Fruit fly (Drosophila melanogaster) whole organism, embryonic: ENCODE data around the gene CG12592.

Experiments
- B-H1 ChIP-seq: fragments of 200-800 bp; sonication (Bioruptor generic); IDR thresholded peaks from 3 replicates; pipeline ENCODE4 v1.3.6; 2022; ENCODE audit warnings: missing biosample characterization, missing genetic modification characterization
- BEAF-32 ChIP-seq: fragments of 200-800 bp; sonication (Bioruptor generic); optimal IDR thresholded peaks from 3 replicates; lab custom pipeline; 2017; ENCODE audit warnings: missing biosample characterization, missing genetic modification characterization, mild to moderate bottlenecking, moderate library complexity, missing genetic modification reagents
- Bdp1 ChIP-seq: fragments of 200-800 bp; sonication (Bioruptor generic); optimal IDR thresholded peaks from 3 replicates; lab custom pipeline; 2016; ENCODE audit warnings: missing biosample characterization, missing genetic modification characterization
- CG10565 ChIP-seq: fragments of 200-800 bp; sonication (Bioruptor generic); optimal IDR thresholded peaks from 3 replicates; lab custom pipeline; 2016; ENCODE audit warnings: missing biosample characterization, mild to moderate bottlenecking, missing genetic modification characterization
- CG11695 ChIP-seq: fragments of 200-800 bp; sonication (Bioruptor generic); IDR thresholded peaks from 3 replicates; pipeline ENCODE4 v1.3.6; 2022; ENCODE audit warnings: missing biosample characterization, missing genetic modification characterization
- CG12236 ChIP-seq: fragments of 200-800 bp; sonication (Bioruptor generic); optimal IDR thresholded peaks from 2 replicates; lab custom pipeline; 2016; ENCODE audit warnings: missing biosample characterization, missing genetic modification characterization
- CG14710 ChIP-seq: fragments of 200-800 bp; sonication (Bioruptor generic); optimal IDR thresholded peaks from 3 replicates; lab custom pipeline; 2019; ENCODE audit warnings: missing biosample characterization, mild to moderate bottlenecking, missing genetic modification characterization, moderate library complexity
- CG15696 ChIP-seq: fragments of 200-800 bp; sonication (Bioruptor generic); optimal IDR thresholded peaks from 2 replicates; lab custom pipeline; 2019; ENCODE audit warnings: missing biosample characterization, mild to moderate bottlenecking, missing genetic modification characterization, moderate library complexity
- CG1602 ChIP-seq: fragments of 200-800 bp; sonication (Bioruptor generic); optimal IDR thresholded peaks from 3 replicates; lab custom pipeline; 2016; ENCODE audit warnings: missing biosample characterization, missing genetic modification characterization
- CG17328 ChIP-seq: fragments of 200-800 bp; sonication (Bioruptor generic); IDR thresholded peaks from 2 replicates; pipeline ENCODE4 v1.3.6; 2022; ENCODE audit warnings: missing biosample characterization, missing genetic modification characterization
- CG2129 ChIP-seq: fragments of 200-800 bp; sonication (Bioruptor generic); IDR thresholded peaks from 2 replicates; pipeline ENCODE4 v1.3.6; 2022; ENCODE audit warnings: missing biosample characterization, missing genetic modification characterization; ENCODE audit not compliant: partially characterized antibody
- CG2678 ChIP-seq: fragments of 200-800 bp; sonication (Bioruptor generic); optimal IDR thresholded peaks from 3 replicates; lab custom pipeline; 2019; ENCODE audit warnings: missing biosample characterization, mild to moderate bottlenecking, missing genetic modification characterization, moderate library complexity
- CG3281 ChIP-seq: fragments of 200-800 bp; sonication (Bioruptor generic); optimal IDR thresholded peaks from 3 replicates; lab custom pipeline; 2017; ENCODE audit warnings: missing biosample characterization, mild to moderate bottlenecking, missing genetic modification characterization
- CG4404 ChIP-seq: fragments of 200-800 bp; sonication (Bioruptor generic); IDR thresholded peaks from 2 replicates; pipeline ENCODE4 v1.3.6; 2022; ENCODE audit warnings: missing biosample characterization, missing genetic modification characterization
- CG4707 ChIP-seq: fragments of 200-800 bp; sonication (Bioruptor generic); optimal IDR thresholded peaks from 2 replicates; lab custom pipeline; 2018; ENCODE audit warnings: missing biosample characterization, mild to moderate bottlenecking, missing genetic modification characterization, moderate library complexity
- CG5180 ChIP-seq: fragments of 200-800 bp; sonication (Bioruptor generic); optimal IDR thresholded peaks from 3 replicates; lab custom pipeline; 2017; ENCODE audit warnings: missing biosample characterization, missing genetic modification characterization, mild to moderate bottlenecking, moderate library complexity, missing genetic modification reagents
- CkIIα-i1 ChIP-seq: fragments of 200-800 bp; sonication (Bioruptor generic); IDR thresholded peaks from 2 replicates; pipeline ENCODE4 v1.3.6; 2022; ENCODE audit warnings: missing biosample characterization, missing genetic modification characterization
- Drgx ChIP-seq: fragments of 200-800 bp; sonication (Bioruptor generic); IDR thresholded peaks from 2 replicates; pipeline ENCODE4 v1.3.6; 2022; ENCODE audit warnings: missing biosample characterization, missing genetic modification characterization
- E2f1 ChIP-seq: fragments of 200-800 bp; sonication (Bioruptor generic); IDR thresholded peaks from 2 replicates; pipeline ENCODE4 v1.3.6; 2022; ENCODE audit warnings: missing biosample characterization, missing genetic modification characterization
- E2f2 ChIP-seq: fragments of 200-800 bp; sonication (Bioruptor generic); IDR thresholded peaks from 2 replicates; pipeline ENCODE4 v1.3.6; 2022; ENCODE audit warnings: missing biosample characterization, missing genetic modification characterization
- ERR ChIP-seq: fragments of 200-800 bp; sonication (Bioruptor generic); optimal IDR thresholded peaks from 2 replicates; lab custom pipeline; 2016; ENCODE audit warnings: missing biosample characterization, missing genetic modification characterization
- Gsc ChIP-seq: fragments of 200-800 bp; sonication (Bioruptor generic); IDR thresholded peaks from 2 replicates; pipeline ENCODE4 v1.3.6; 2022; ENCODE audit warnings: missing biosample characterization, missing genetic modification characterization
- Gug ChIP-seq: fragments of 200-800 bp; sonication (Bioruptor generic); IDR thresholded peaks from 4 replicates; pipeline ENCODE4 v1.3.6; 2022; ENCODE audit warnings: missing biosample characterization, missing genetic modification characterization
- Hand ChIP-seq: fragments of 200-800 bp; sonication (Bioruptor generic); optimal IDR thresholded peaks from 2 replicates; lab custom pipeline; 2017; ENCODE audit warnings: mild to moderate bottlenecking, missing biosample characterization, missing genetic modification reagents, missing genetic modification characterization
- HmgZ ChIP-seq: fragments of 200-800 bp; sonication (Bioruptor generic); optimal IDR thresholded peaks from 2 replicates; lab custom pipeline; 2018; ENCODE audit warnings: missing biosample characterization, mild to moderate bottlenecking, missing genetic modification characterization
- Hr3 ChIP-seq: fragments of 200-800 bp; sonication (Bioruptor generic); optimal IDR thresholded peaks from 3 replicates; lab custom pipeline; 2016; ENCODE audit warnings: missing biosample characterization, missing genetic modification characterization
- Jarid2 ChIP-seq: fragments of 200-800 bp; sonication (Bioruptor generic); optimal IDR thresholded peaks from 3 replicates; lab custom pipeline; 2017; ENCODE audit warnings: mild to moderate bottlenecking, missing biosample characterization, missing genetic modification reagents, missing genetic modification characterization
- Max ChIP-seq: fragments of 200-800 bp; sonication (Bioruptor generic); optimal IDR thresholded peaks from 2 replicates; lab custom pipeline; 2016; ENCODE audit warnings: missing biosample characterization, mild to moderate bottlenecking, missing genetic modification characterization
- Mes4 ChIP-seq: fragments of 200-800 bp; sonication (Bioruptor generic); optimal IDR thresholded peaks from 2 replicates; lab custom pipeline; 2016; ENCODE audit warnings: missing biosample characterization, missing genetic modification characterization
- NC2β ChIP-seq: fragments of 200-800 bp; sonication (Bioruptor generic); optimal IDR thresholded peaks from 2 replicates; lab custom pipeline; 2016; ENCODE audit warnings: missing biosample characterization, missing genetic modification characterization
- Nf-YA ChIP-seq: fragments of 200-800 bp; sonication (Bioruptor generic); IDR thresholded peaks from 2 replicates; pipeline ENCODE4 v1.3.6; 2022; ENCODE audit warnings: missing biosample characterization, missing genetic modification characterization
- Oaz ChIP-seq: fragments of 200-800 bp; sonication (Bioruptor generic); IDR thresholded peaks from 2 replicates; pipeline ENCODE4 v1.3.6; 2022; ENCODE audit warnings: missing biosample characterization, missing genetic modification characterization
- Ravus ChIP-seq: fragments of 200-800 bp; sonication (Bioruptor generic); IDR thresholded peaks from 2 replicates; pipeline ENCODE4 v1.3.6; 2022; ENCODE audit warnings: missing biosample characterization, missing genetic modification characterization
- al ChIP-seq: fragments of 200-800 bp; sonication (Bioruptor generic); IDR thresholded peaks from 2 replicates; pipeline ENCODE4 v1.3.6; 2022; ENCODE audit warnings: missing biosample characterization, missing genetic modification characterization
- ase ChIP-seq: fragments of 200-800 bp; sonication (Bioruptor generic); IDR thresholded peaks from 3 replicates; pipeline ENCODE4 v1.3.6; 2022; ENCODE audit warnings: missing biosample characterization, missing genetic modification characterization
- bigmax ChIP-seq: fragments of 200-800 bp; sonication (Bioruptor generic); optimal IDR thresholded peaks from 2 replicates; lab custom pipeline; 2018; ENCODE audit warnings: missing biosample characterization, mild to moderate bottlenecking, missing genetic modification characterization
- btn ChIP-seq: fragments of 200-800 bp; sonication (Bioruptor generic); optimal IDR thresholded peaks from 2 replicates; lab custom pipeline; 2016; ENCODE audit warnings: missing biosample characterization, missing genetic modification characterization
- dysf ChIP-seq: fragments of 200-800 bp; sonication (Bioruptor generic); IDR thresholded peaks from 3 replicates; pipeline ENCODE4 v1.3.6; 2022; ENCODE audit warnings: missing biosample characterization, missing genetic modification characterization
- esg ChIP-seq: fragments of 200-800 bp; sonication (Bioruptor generic); conservative IDR thresholded peaks from 2 replicates; pipeline ENCODE4 v1.3.6; 2022; ENCODE audit warnings: missing biosample characterization, missing genetic modification characterization
- ftz-f1 ChIP-seq: fragments of 200-800 bp; sonication (Bioruptor generic); optimal IDR thresholded peaks from 2 replicates; lab custom pipeline; 2016; ENCODE audit warnings: missing biosample characterization, missing genetic modification characterization
- jing ChIP-seq: fragments of 200-800 bp; sonication (Bioruptor generic); optimal IDR thresholded peaks from 2 replicates; lab custom pipeline; 2018; ENCODE audit warnings: missing biosample characterization, mild to moderate bottlenecking, missing genetic modification characterization
- knrl ChIP-seq: fragments of 200-800 bp; sonication (Bioruptor generic); IDR thresholded peaks from 3 replicates; pipeline ENCODE4 v1.3.6; 2022; ENCODE audit warnings: missing biosample characterization, missing genetic modification characterization; ENCODE audit not compliant: partially characterized antibody
- lab ChIP-seq: fragments of 200-800 bp; sonication (Bioruptor generic); optimal IDR thresholded peaks from 3 replicates; lab custom pipeline; 2017; ENCODE audit warnings: missing biosample characterization, missing genetic modification characterization, mild to moderate bottlenecking, moderate library complexity, missing genetic modification reagents
- lov ChIP-seq, 2 experiments: fragments of 200-800 bp in 1 of 2; fragments of >200 bp in 1 of 2; sonication (Bioruptor generic) in 1 of 2; IDR thresholded peaks in 1 of 2; optimal IDR thresholded peaks in 1 of 2; 2 replicates in 1 of 2; 3 replicates in 1 of 2; pipeline versions ENCODE4 v1.3.6 to Lab custom; 2017 to 2022; ENCODE audit warnings: missing biosample characterization in 1 of 2, missing genetic modification characterization in 1 of 2
- mld ChIP-seq: fragments of 200-800 bp; sonication (Bioruptor generic); IDR thresholded peaks from 3 replicates; pipeline ENCODE4 v1.3.6; 2022; ENCODE audit warnings: missing biosample characterization, missing genetic modification characterization; ENCODE audit not compliant: partially characterized antibody
- p53 ChIP-seq: fragments of 200-800 bp; sonication (Bioruptor generic); optimal IDR thresholded peaks from 2 replicates; lab custom pipeline; 2016; ENCODE audit warnings: missing biosample characterization, missing genetic modification characterization
- pan ChIP-seq, 4 experiments: fragments of >200 bp in 3 of 4; fragments of 200-800 bp in 1 of 4; sonication (Bioruptor generic) in 1 of 4; optimal IDR thresholded peaks in 3 of 4; IDR thresholded peaks in 1 of 4; 2 replicates each; pipeline versions ENCODE4 v1.3.6 to Lab custom; 2017 to 2022; ENCODE audit warnings: missing biosample characterization in 2 of 4, missing genetic modification characterization in 2 of 4, mixed read lengths in 1 of 4
- pho ChIP-seq: fragments of 200-800 bp; sonication (Bioruptor generic); optimal IDR thresholded peaks from 2 replicates; lab custom pipeline; 2016; ENCODE audit warnings: missing biosample characterization, missing genetic modification characterization
- pros ChIP-seq: fragments of 200-800 bp; sonication (Bioruptor generic); optimal IDR thresholded peaks from 3 replicates; lab custom pipeline; 2019; ENCODE audit warnings: missing biosample characterization, mild to moderate bottlenecking, missing genetic modification characterization, moderate library complexity
- repo ChIP-seq: fragments of 200-800 bp; sonication (Bioruptor generic); optimal IDR thresholded peaks from 2 replicates; lab custom pipeline; 2016; ENCODE audit warnings: missing biosample characterization, missing genetic modification characterization
- wor ChIP-seq: fragments of 200-800 bp; sonication (Bioruptor generic); IDR thresholded peaks from 2 replicates; pipeline ENCODE4 v1.3.6; 2022; ENCODE audit warnings: missing biosample characterization, missing genetic modification characterization

CG12592 gene

dm6 chr3R:10377849-10378248, 39.7 kb downstream of the CG12592 start, which contains the start of gene Rfx (continued):
- TF ChIP-seq lov (optimal IDR thresholded peaks at IDR 0.05; lab: Kevin White, UChicago), result no peak
- no peak for TF ChIP-seq lov (GFP tag; IDR thresholded peaks at IDR 0.05; lab: Robert Waterston, UW)
- peak; percentile 27 for TF ChIP-seq bigmax (GFP tag; lab: Kevin White, UChicago)
- TF ChIP-seq mld, result no peak
- no peak for TF ChIP-seq Nf-YA
- peak; percentile 9 for TF ChIP-seq CG5180 (GFP tag; lab: Kevin White, UChicago)
- TF ChIP-seq CG2678 (tag; lab: Kevin White, UChicago), result peak; percentile 24
- TF ChIP-seq lab (GFP tag; lab: Kevin White, UChicago), result peak; percentile 38
- TF ChIP-seq jing (GFP tag; lab: Kevin White, UChicago), result no peak
- TF ChIP-seq CG1602 (GFP tag; lab: Kevin White, UChicago), result no peak
- peak; percentile 6 for TF ChIP-seq pho (GFP tag; lab: Kevin White, UChicago)
- no peak for TF ChIP-seq ase
- TF ChIP-seq CG2129 (GFP tag; lab: Robert Waterston, UW), result no peak
- no peak for TF ChIP-seq CG4707 (GFP tag; lab: Kevin White, UChicago)
- no peak for TF ChIP-seq CkIIα-i1 (GFP tag; lab: Robert Waterston, UW)
- no peak for TF ChIP-seq wor
- no peak for TF ChIP-seq CG12236 (GFP tag; lab: Kevin White, UChicago)
- TF ChIP-seq btn, result no peak
- no peak for TF ChIP-seq dysf (GFP tag; lab: Robert Waterston, UW)
- TF ChIP-seq CG15696 (tag; lab: Kevin White, UChicago), result no peak
- TF ChIP-seq CG11695 (GFP tag; lab: Robert Waterston, UW), result no peak
- no peak for TF ChIP-seq pan (optimal IDR thresholded peaks at IDR 0.05; lab: Kevin White, UChicago)
- TF ChIP-seq pan (GFP tag; optimal IDR thresholded peaks at IDR 0.05 in 1 of 2, IDR thresholded peaks at IDR 0.05 in 1 of 2), result no peak
- no peak for TF ChIP-seq B-H1 (GFP tag; lab: Robert Waterston, UW)
- no peak for TF ChIP-seq Ravus (GFP tag; lab: Robert Waterston, UW)
- TF ChIP-seq Hand, result no peak
- TF ChIP-seq Drgx (GFP tag; lab: Robert Waterston, UW), result no peak
- no peak for TF ChIP-seq CG17328 (GFP tag; lab: Robert Waterston, UW)
- TF ChIP-seq al (GFP tag; lab: Robert Waterston, UW), result no peak
- TF ChIP-seq knrl, result no peak
- TF ChIP-seq HmgZ (tag; lab: Kevin White, UChicago), result peak; percentile 65
- no peak for TF ChIP-seq E2f1 (GFP tag; lab: Robert Waterston, UW)
- no peak for TF ChIP-seq CG4404 (GFP tag; lab: Robert Waterston, UW)
- TF ChIP-seq Oaz (GFP tag; lab: Robert Waterston, UW), result no peak
- TF ChIP-seq esg, result no peak
- TF ChIP-seq Max, result no peak
- no peak for TF ChIP-seq ERR (GFP tag; lab: Kevin White, UChicago)
- TF ChIP-seq ftz-f1, result no peak
- TF ChIP-seq Mes4 (GFP tag; lab: Kevin White, UChicago), result peak; percentile 15
- peak; percentile 50 for TF ChIP-seq BEAF-32 (GFP tag; lab: Kevin White, UChicago)
- peak; percentile 33 for TF ChIP-seq CG3281
- no peak for TF ChIP-seq p53
- no peak for TF ChIP-seq Jarid2 (GFP tag; lab: Kevin White, UChicago)
- no peak for TF ChIP-seq Bdp1 (GFP tag; lab: Kevin White, UChicago)
- peak; percentile 0 for TF ChIP-seq Hr3 (GFP tag; lab: Kevin White, UChicago)
- TF ChIP-seq CG14710 (tag; lab: Kevin White, UChicago), result peak; percentile 55
- TF ChIP-seq Gug (GFP tag; lab: Robert Waterston, UW), result no peak
- TF ChIP-seq NC2β (GFP tag; lab: Kevin White, UChicago), result peak; percentile 23
- no peak for TF ChIP-seq Gsc (GFP tag; lab: Robert Waterston, UW)
- no peak for TF ChIP-seq CG10565 (GFP tag; lab: Kevin White, UChicago)
- no peak for TF ChIP-seq E2f2
- peak; percentile 14 for TF ChIP-seq repo (GFP tag; lab: Kevin White, UChicago)
- no peak for TF ChIP-seq pros (GFP tag; lab: Kevin White, UChicago)
